Fruit fly (Drosophila melanogaster) whole organism, adult: ENCODE results near the gene CG43135.

Experiments
- CG11617 ChIP-seq: fragments of 200-800 bp; sonication (Bioruptor generic); optimal IDR thresholded peaks from 2 replicates; lab custom pipeline; 2017; ENCODE audit warnings: mild to moderate bottlenecking, missing biosample characterization, missing genetic modification reagents, missing genetic modification characterization
- CG12768 ChIP-seq: fragments of 200-800 bp; sonication (Bioruptor generic); optimal IDR thresholded peaks from 2 replicates; lab custom pipeline; 2017; ENCODE audit warnings: missing biosample characterization, missing genetic modification characterization, mild to moderate bottlenecking, moderate library complexity, missing genetic modification reagents
- CG14711 ChIP-seq: fragments of 200-800 bp; sonication (Bioruptor generic); optimal IDR thresholded peaks from 2 replicates; lab custom pipeline; 2018; ENCODE audit warnings: missing biosample characterization, mild to moderate bottlenecking, missing genetic modification characterization, moderate library complexity
- CG1620 ChIP-seq: fragments of 200-800 bp; sonication (Bioruptor generic); optimal IDR thresholded peaks from 2 replicates; lab custom pipeline; 2016; ENCODE audit warnings: missing biosample characterization, missing genetic modification characterization
- CG33017 ChIP-seq: fragments of 200-800 bp; sonication (Bioruptor generic); optimal IDR thresholded peaks from 2 replicates; lab custom pipeline; 2018; ENCODE audit warnings: missing biosample characterization, mild to moderate bottlenecking, missing genetic modification characterization, moderate library complexity
- CG5204 ChIP-seq: fragments of 200-800 bp; sonication (Bioruptor generic); optimal IDR thresholded peaks from 2 replicates; lab custom pipeline; 2016; ENCODE audit warnings: missing biosample characterization, missing genetic modification characterization
- CG7045 ChIP-seq: fragments of 200-800 bp; sonication (Bioruptor generic); optimal IDR thresholded peaks from 2 replicates; lab custom pipeline; 2017; ENCODE audit warnings: missing biosample characterization, mild to moderate bottlenecking, missing genetic modification characterization
- CG7101 ChIP-seq: fragments of 200-800 bp; sonication (Bioruptor generic); optimal IDR thresholded peaks from 2 replicates; lab custom pipeline; 2018; ENCODE audit warnings: missing biosample characterization, mild to moderate bottlenecking, missing genetic modification characterization, moderate library complexity
- Clk ChIP-seq: fragments of 200-800 bp; sonication (Bioruptor generic); optimal IDR thresholded peaks from 2 replicates; lab custom pipeline; 2017; ENCODE audit warnings: missing biosample characterization, missing genetic modification characterization
- Crg-1 ChIP-seq: fragments of 200-800 bp; sonication (Bioruptor generic); optimal IDR thresholded peaks from 2 replicates; lab custom pipeline; 2016; ENCODE audit warnings: missing biosample characterization, missing genetic modification characterization
- Hr96 ChIP-seq: fragments of 200-800 bp; sonication (Bioruptor generic); optimal IDR thresholded peaks from 2 replicates; lab custom pipeline; 2016; ENCODE audit warnings: missing biosample characterization, missing genetic modification characterization
- Mnt ChIP-seq: fragments of 200-800 bp; sonication (Bioruptor generic); optimal IDR thresholded peaks from 2 replicates; lab custom pipeline; 2016; ENCODE audit warnings: missing biosample characterization, mild to moderate bottlenecking, missing genetic modification characterization
- bab1 ChIP-seq: fragments of 200-800 bp; sonication (Bioruptor generic); optimal IDR thresholded peaks from 3 replicates; lab custom pipeline; 2019; ENCODE audit warnings: missing biosample characterization, mild to moderate bottlenecking, missing genetic modification characterization, moderate library complexity
- cic ChIP-seq: fragments of 200-800 bp; sonication (Bioruptor generic); optimal IDR thresholded peaks from 2 replicates; lab custom pipeline; 2017; ENCODE audit warnings: missing biosample characterization, mild to moderate bottlenecking, missing genetic modification characterization, moderate library complexity
- cnc ChIP-seq, 2 experiments: fragments of >200 bp; optimal IDR thresholded peaks; 2 replicates each; lab custom pipeline; 2017
- kay ChIP-seq: fragments of 200-800 bp; sonication (Bioruptor generic); peaks from one replicate; lab custom pipeline; 2016; ENCODE audit warnings: missing biosample characterization, missing genetic modification characterization, borderline replicate concordance
- ovo ChIP-seq: fragments of 200-800 bp; sonication (Bioruptor generic); optimal IDR thresholded peaks from 2 replicates; lab custom pipeline; 2016; ENCODE audit warnings: missing biosample characterization, missing genetic modification characterization
- pad ChIP-seq: fragments of 200-800 bp; sonication (Bioruptor generic); optimal IDR thresholded peaks from 3 replicates; lab custom pipeline; 2017; ENCODE audit warnings: missing biosample characterization, missing genetic modification characterization, mild to moderate bottlenecking, moderate library complexity, missing genetic modification reagents
- tj ChIP-seq: fragments of 200-800 bp; sonication (Bioruptor generic); optimal IDR thresholded peaks from 3 replicates; lab custom pipeline; 2017; ENCODE audit warnings: missing biosample characterization, mild to moderate bottlenecking, missing genetic modification characterization, moderate library complexity
- toe ChIP-seq: fragments of 200-800 bp; sonication (Bioruptor generic); optimal IDR thresholded peaks from 2 replicates; lab custom pipeline; 2016; ENCODE audit warnings: missing biosample characterization, missing genetic modification characterization

CG43135 gene

DNA sequence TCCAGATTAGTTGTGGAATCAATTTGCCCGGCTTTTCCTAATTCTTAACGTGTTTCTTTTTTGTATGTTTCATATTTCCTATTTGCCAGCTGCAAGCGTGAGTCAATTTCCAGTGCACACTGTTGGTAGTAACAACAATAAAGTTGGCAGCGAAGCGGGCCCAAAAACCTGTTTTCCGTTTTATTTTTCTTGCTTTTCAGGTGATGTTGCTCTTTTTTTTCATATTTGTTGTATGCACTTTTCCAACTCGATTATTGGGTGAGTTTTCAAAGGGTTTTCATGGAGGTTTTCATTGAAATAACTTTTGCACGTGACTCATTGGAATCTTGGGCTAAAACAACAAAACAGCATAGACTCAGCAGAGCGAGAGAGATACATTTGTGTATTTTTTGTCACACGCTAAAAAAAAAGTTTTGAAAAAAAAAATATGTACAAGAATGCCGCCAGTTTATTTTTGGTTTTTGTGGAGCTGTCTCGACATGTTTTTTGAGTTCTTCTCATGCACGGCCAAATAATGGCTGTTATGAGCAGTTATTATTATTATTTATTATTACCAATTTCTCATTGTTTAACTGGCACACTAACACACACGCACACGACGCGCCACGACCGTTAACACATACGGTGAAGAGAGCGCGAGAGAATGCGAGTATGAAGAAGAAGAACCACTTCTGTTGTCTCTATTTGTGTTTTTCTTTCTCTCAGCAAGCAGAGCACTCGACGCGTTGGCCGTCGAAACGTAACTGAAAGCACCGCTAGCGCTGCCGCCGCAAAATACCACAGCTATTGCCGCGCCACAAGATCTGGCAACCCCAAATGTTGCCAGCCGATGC, 42.6 kb upstream of the CG43135 start, which contains the start of gene Fas2:
TSS of gene Fas2 (minus strand) at position 748 of the 833 bp plus-strand sequence.
- TF ChIP-seq Hr96 (GFP tag; lab: Kevin White, UChicago) (peak; percentile 50), CG1620 (GFP tag; lab: Kevin White, UChicago) (peak; percentile 50), Mnt (GFP tag; lab: Kevin White, UChicago) (peak; percentile 65), tj (GFP tag; lab: Kevin White, UChicago) (peak; percentile 56), cic (no peak), CG12768 (GFP tag; lab: Kevin White, UChicago) (no peak), pad (GFP tag; lab: Kevin White, UChicago) (peak; percentile 40), CG11617 (peak; percentile 30), CG33017 (tag; lab: Kevin White, UChicago) (peak; percentile 15), CG14711 (tag; lab: Kevin White, UChicago) (peak; percentile 53), kay (GFP tag; lab: Kevin White, UChicago) (peak; percentile 61), toe (GFP tag; lab: Kevin White, UChicago) (no peak), bab1 (peak; percentile 64), CG7101 (tag; lab: Kevin White, UChicago) (peak; percentile 74), Clk (GFP tag; lab: Kevin White, UChicago) (no peak), ovo (peak; percentile 20), CG5204 (GFP tag; lab: Kevin White, UChicago) (no peak), CG7045 (GFP tag; lab: Kevin White, UChicago) (no peak), Crg-1 (GFP tag; lab: Kevin White, UChicago) (no peak), cnc (optimal IDR thresholded peaks at IDR 0.05; lab: Kevin White, UChicago) (no peak)

DNA sequence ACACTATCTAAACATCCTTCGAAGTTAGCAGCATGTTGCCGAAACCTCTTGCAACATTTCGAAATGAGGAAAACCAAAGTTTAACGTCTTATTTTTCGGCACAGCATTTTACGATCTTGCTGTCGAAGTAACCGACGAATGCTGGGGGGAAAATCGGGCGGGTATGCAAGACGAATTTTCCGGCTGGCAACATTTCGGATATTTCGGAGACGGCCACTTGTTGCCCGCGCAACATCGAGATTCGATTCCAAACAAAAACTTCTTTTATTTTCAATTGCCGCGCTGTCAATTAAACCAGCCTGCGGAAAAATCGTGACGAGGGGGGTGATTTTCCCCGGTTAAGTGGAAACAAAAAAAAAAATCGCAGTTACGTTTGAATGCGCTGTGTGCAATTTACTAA, 41.4 kb upstream of the CG43135 start:
- no peak for TF ChIP-seq toe (GFP tag; lab: Kevin White, UChicago)
- TF ChIP-seq ovo = no peak
- no peak for TF ChIP-seq tj (GFP tag; lab: Kevin White, UChicago)
- no peak for TF ChIP-seq bab1
- no peak for TF ChIP-seq CG12768 (GFP tag; lab: Kevin White, UChicago)
- no peak for TF ChIP-seq Crg-1 (GFP tag; lab: Kevin White, UChicago)
- TF ChIP-seq CG7101 (tag; lab: Kevin White, UChicago) = no peak
- TF ChIP-seq CG11617 = no peak
- TF ChIP-seq cic = no peak
- TF ChIP-seq CG14711 (tag; lab: Kevin White, UChicago) = no peak
- no peak for TF ChIP-seq pad (GFP tag; lab: Kevin White, UChicago)
- TF ChIP-seq CG33017 (tag; lab: Kevin White, UChicago) = no peak
- TF ChIP-seq CG1620 (GFP tag; lab: Kevin White, UChicago) = no peak
- no peak for TF ChIP-seq CG7045 (GFP tag; lab: Kevin White, UChicago)
- TF ChIP-seq cnc (optimal IDR thresholded peaks at IDR 0.05; lab: Kevin White, UChicago) = no peak
- TF ChIP-seq Mnt (GFP tag; lab: Kevin White, UChicago) = no peak
- no peak for TF ChIP-seq kay (GFP tag; lab: Kevin White, UChicago)
- no peak for TF ChIP-seq Clk (GFP tag; lab: Kevin White, UChicago)
- no peak for TF ChIP-seq CG5204 (GFP tag; lab: Kevin White, UChicago)
- TF ChIP-seq Hr96 (GFP tag; lab: Kevin White, UChicago) = no peak

DNA sequence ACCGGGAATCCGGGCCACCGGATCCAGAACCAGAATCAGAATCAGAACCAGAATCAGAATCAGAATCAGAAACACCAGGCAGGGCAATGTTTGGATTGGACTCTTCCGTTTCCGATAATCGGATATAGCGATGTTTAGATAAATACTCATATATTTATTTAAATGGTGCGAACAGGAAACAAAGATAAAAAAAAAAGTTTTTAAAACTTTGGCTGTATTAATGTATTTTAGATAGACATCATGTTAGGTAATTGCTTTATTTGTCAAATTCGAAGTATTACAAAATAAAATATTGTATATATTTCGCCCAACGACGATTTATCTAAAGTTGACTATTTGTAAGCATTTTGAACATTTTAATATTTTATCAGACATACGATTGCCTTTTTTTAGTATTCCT, 35.5 kb upstream of the CG43135 start, which contains the start of gene CG43288:
TSS of gene CG43288 (plus strand) at position 301 of the 400 bp plus-strand sequence.
- no peak for TF ChIP-seq CG12768 (GFP tag; lab: Kevin White, UChicago)
- TF ChIP-seq CG33017 (tag; lab: Kevin White, UChicago) = no peak
- TF ChIP-seq CG11617 = no peak
- no peak for TF ChIP-seq CG1620 (GFP tag; lab: Kevin White, UChicago)
- no peak for TF ChIP-seq kay (GFP tag; lab: Kevin White, UChicago)
- no peak for TF ChIP-seq Crg-1 (GFP tag; lab: Kevin White, UChicago)
- no peak for TF ChIP-seq toe (GFP tag; lab: Kevin White, UChicago)
- no peak for TF ChIP-seq cnc (optimal IDR thresholded peaks at IDR 0.05; lab: Kevin White, UChicago)
- no peak for TF ChIP-seq pad (GFP tag; lab: Kevin White, UChicago)
- no peak for TF ChIP-seq Clk (GFP tag; lab: Kevin White, UChicago)
- no peak for TF ChIP-seq ovo
- no peak for TF ChIP-seq tj (GFP tag; lab: Kevin White, UChicago)
- no peak for TF ChIP-seq cic

DNA sequence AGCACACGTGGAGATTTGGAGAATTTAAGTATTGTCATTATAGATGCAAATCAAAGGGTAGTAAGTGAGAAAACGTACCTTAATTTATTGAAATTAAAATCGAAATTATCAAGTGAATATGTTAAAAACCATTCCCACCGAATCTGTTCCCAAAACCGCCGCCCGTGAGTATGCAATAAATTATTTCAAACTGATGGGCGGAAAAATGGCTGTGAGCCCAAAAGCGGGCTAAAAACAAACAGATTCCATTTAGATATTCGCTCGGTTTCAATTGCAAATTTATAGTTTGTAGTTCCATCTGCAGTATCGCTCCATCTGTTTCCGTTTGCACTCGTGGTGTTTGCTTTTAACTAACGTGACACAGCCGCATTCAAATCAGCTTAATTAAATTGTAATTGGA, 33.8 kb upstream of the CG43135 start:
- TF ChIP-seq Crg-1 (GFP tag; lab: Kevin White, UChicago) = no peak
- TF ChIP-seq kay (GFP tag; lab: Kevin White, UChicago) = no peak
- no peak for TF ChIP-seq pad (GFP tag; lab: Kevin White, UChicago)
- TF ChIP-seq CG33017 (tag; lab: Kevin White, UChicago) = no peak
- no peak for TF ChIP-seq cic
- no peak for TF ChIP-seq CG14711 (tag; lab: Kevin White, UChicago)
- no peak for TF ChIP-seq CG12768 (GFP tag; lab: Kevin White, UChicago)
- no peak for TF ChIP-seq toe (GFP tag; lab: Kevin White, UChicago)
- TF ChIP-seq Clk (GFP tag; lab: Kevin White, UChicago) = no peak

DNA sequence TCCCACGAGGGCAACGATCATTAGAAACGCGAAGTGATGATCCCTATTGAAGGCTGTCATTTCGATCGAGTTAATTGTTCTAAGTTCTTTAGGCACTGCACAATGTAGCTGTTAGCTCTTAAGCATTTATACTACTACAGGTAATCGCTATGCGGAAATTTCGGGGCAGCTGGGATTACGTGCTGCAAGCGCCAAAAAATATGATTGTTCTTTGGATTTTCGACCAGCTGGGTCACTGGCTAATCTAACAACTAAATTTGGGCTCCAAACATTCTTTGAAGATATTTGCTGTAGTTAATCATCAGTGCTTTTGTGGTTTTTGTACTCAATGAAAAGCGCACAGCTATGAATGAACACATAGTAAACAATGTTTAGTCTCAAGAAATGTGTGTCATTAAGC, 30.9 kb upstream of the CG43135 start, which contains the start of gene CG15571:
TSS of gene CG15571 (minus strand) at position 101 of the 400 bp plus-strand sequence.
- TF ChIP-seq pad (GFP tag; lab: Kevin White, UChicago) = no peak
